Worm (Caenorhabditis elegans) whole organism, L3 larva: ENCODE measurements around the gene F19G12.11.

Experiments
- R02D3.7 ChIP-seq: fragments of 150-350 bp; optimal IDR thresholded peaks from 2 replicates; lab custom pipeline; 2014; ENCODE audit warnings: missing biosample characterization, missing genetic modification characterization
- aly-2 ChIP-seq: fragments of 150-350 bp; optimal IDR thresholded peaks from 2 replicates; lab custom pipeline; 2014; ENCODE audit warnings: missing biosample characterization, missing genetic modification characterization
- ama-1 ChIP-seq: fragments of 150-350 bp; optimal IDR thresholded peaks from 2 replicates; lab custom pipeline; 2018
- ceh-9 ChIP-seq: sonication (generic microtip); optimal IDR thresholded peaks from 2 replicates; lab custom pipeline; 2018; ENCODE audit warnings: missing biosample characterization, missing genetic modification characterization
- daf-12 ChIP-seq: fragments of 150-350 bp; optimal IDR thresholded peaks from 2 replicates; lab custom pipeline; 2014; ENCODE audit warnings: missing biosample characterization, missing genetic modification reagents, missing genetic modification characterization
- fos-1 ChIP-seq: fragments of 150-350 bp; optimal IDR thresholded peaks from 2 replicates; lab custom pipeline; 2014; ENCODE audit warnings: missing biosample characterization, missing genetic modification characterization
- lin-15B ChIP-seq: fragments of 150-350 bp; optimal IDR thresholded peaks from 2 replicates; lab custom pipeline; 2014; ENCODE audit warnings: missing biosample characterization, missing genetic modification characterization
- mdl-1 ChIP-seq: fragments of 150-350 bp; optimal IDR thresholded peaks from 2 replicates; lab custom pipeline; 2014; ENCODE audit warnings: missing biosample characterization, missing genetic modification characterization
- nhr-11 ChIP-seq: fragments of 150-350 bp; optimal IDR thresholded peaks from 2 replicates; lab custom pipeline; 2014; ENCODE audit warnings: missing biosample characterization, missing genetic modification characterization
- nhr-12 ChIP-seq: fragments of 150-350 bp; optimal IDR thresholded peaks from 2 replicates; lab custom pipeline; 2014; ENCODE audit warnings: missing biosample characterization, missing genetic modification characterization
- nhr-237 ChIP-seq: fragments of 150-350 bp; optimal IDR thresholded peaks from 2 replicates; lab custom pipeline; 2014; ENCODE audit warnings: missing biosample characterization, missing genetic modification characterization
- nhr-25 ChIP-seq: sonication (generic microtip); optimal IDR thresholded peaks from 2 replicates; lab custom pipeline; 2017; ENCODE audit warnings: missing biosample characterization, missing genetic modification characterization
- nhr-28 ChIP-seq: fragments of 150-350 bp; optimal IDR thresholded peaks from 2 replicates; lab custom pipeline; 2014; ENCODE audit warnings: missing biosample characterization, missing genetic modification characterization
- pqm-1 ChIP-seq: fragments of 150-350 bp; optimal IDR thresholded peaks from 2 replicates; lab custom pipeline; 2017; ENCODE audit warnings: missing biosample characterization, missing genetic modification characterization, inconsistent platforms

- TF ChIP-seq R02D3.7 (tag; lab: Kevin White, UChicago) (no peak), nhr-11 (no peak), fos-1 (no peak), nhr-28 (tag; lab: Kevin White, UChicago) (no peak), mdl-1 (tag; lab: Kevin White, UChicago) (no peak), daf-12 (tag; lab: Kevin White, UChicago) (no peak), nhr-12 (no peak), pqm-1 (tag; lab: Kevin White, UChicago) (no peak), nhr-237 (tag; lab: Kevin White, UChicago) (no peak), aly-2 (tag; lab: Kevin White, UChicago) (no peak), nhr-25 (tag; lab: Kevin White, UChicago) (no peak), ama-1 (no peak), lin-15B (no peak), ceh-9 (tag; lab: Kevin White, UChicago) (no peak)
Observed at ce11 chrX:1393891-1394290, 32.4 kb downstream of the F19G12.11 start, which contains the start of gene F56C3.9.
